Worm (Caenorhabditis elegans): ENCODE data around the gene T25G12.11.

- TF ChIP-seq mep-1 (tag; optimal IDR thresholded peaks at IDR 0.05) = no peak
- TF ChIP-seq lin-13 (tag; optimal IDR thresholded peaks at IDR 0.05) = no peak
- no peak for TF ChIP-seq ces-1 (GFP tag; optimal IDR thresholded peaks at IDR 0.05)
- no peak for TF ChIP-seq nhr-237 (tag; optimal IDR thresholded peaks at IDR 0.05)
- no peak for TF ChIP-seq nhr-2 (tag; optimal IDR thresholded peaks at IDR 0.05)
- no peak for TF ChIP-seq elt-3 (tag; optimal IDR thresholded peaks at IDR 0.05)
- TF ChIP-seq mab-5 (tag; optimal IDR thresholded peaks at IDR 0.05) = no peak
Measured at ce11 chrX:17214803-17215202, 22.5 kb downstream of the T25G12.11 start, which contains the start of gene acdh-10.

All from whole organism, mixed stage, embryonic.